Worm (Caenorhabditis elegans) whole organism, late embryonic: Measurements from ENCODE around the gene Y51H7BR.8.

Experiments
- che-1 ChIP-seq: sonication (generic microtip); optimal IDR thresholded peaks from 2 replicates; lab custom pipeline; 2016; ENCODE audit warnings: mild to moderate bottlenecking, missing genetic modification characterization, missing compliant biosample characterization
- pag-3 ChIP-seq: sonication (generic microtip); optimal IDR thresholded peaks from 2 replicates; lab custom pipeline; 2016; ENCODE audit warnings: missing compliant biosample characterization, missing genetic modification characterization, borderline replicate concordance
- unc-86 ChIP-seq: sonication (generic microtip); optimal IDR thresholded peaks from 2 replicates; lab custom pipeline; 2016; ENCODE audit warnings: missing genetic modification characterization, missing compliant biosample characterization
- zip-5 ChIP-seq: sonication (generic microtip); optimal IDR thresholded peaks from 2 replicates; lab custom pipeline; 2016; ENCODE audit warnings: missing genetic modification characterization, missing compliant biosample characterization

Gene Y51H7BR.8

ce11 chrII:1568214-1568613, 49.2 kb downstream of the Y51H7BR.8 start, which contains the start of gene fbxb-49:
Gene fbxb-49, plus strand, starts transcription at chrII:1568514.
- TF ChIP-seq zip-5 (no peak), pag-3 (tag; lab: Kevin White, UChicago) (no peak), unc-86 (tag; lab: Kevin White, UChicago) (no peak), che-1 (tag; lab: Kevin White, UChicago) (no peak)
